Worm (Caenorhabditis elegans) whole organism, young adult: Measurements from ENCODE around the gene vha-11.

ENCODE experiments used
- F57A8.1 ChIP-seq: fragments of 200-800 bp; sonication (Bioruptor generic); optimal IDR thresholded peaks from 2 replicates; lab custom pipeline; 2018; ENCODE audit warnings: mild to moderate bottlenecking, missing genetic modification characterization, moderate library complexity, missing compliant biosample characterization
- ama-1 ChIP-seq, 3 experiments: fragments of 150-350 bp in 1 of 3; sonication (generic microtip) in 2 of 3; optimal IDR thresholded peaks; 2 replicates each; lab custom pipeline; 2014 to 2018; ENCODE audit warnings: missing biosample characterization in 2 of 3, missing genetic modification characterization in 2 of 3, missing genetic modification reagents in 2 of 3
- ceh-40 ChIP-seq: fragments of 200-800 bp; sonication (Bioruptor generic); IDR thresholded peaks from 2 replicates; pipeline ENCODE4 v1.3.6; 2022; ENCODE audit warnings: missing genetic modification characterization, missing compliant biosample characterization
- ceh-79 ChIP-seq: sonication (generic microtip); optimal IDR thresholded peaks from 2 replicates; lab custom pipeline; 2017; ENCODE audit warnings: mild to moderate bottlenecking, missing genetic modification characterization, missing compliant biosample characterization
- egrh-3 ChIP-seq: fragments of 200-800 bp; sonication (Bioruptor generic); IDR thresholded peaks from 2 replicates; pipeline ENCODE4 v1.3.6; 2022; ENCODE audit warnings: missing genetic modification reagents, missing genetic modification characterization, missing compliant biosample characterization
- pha-4 ChIP-seq: fragments of 150-350 bp; sonication (generic microtip); optimal IDR thresholded peaks from 2 replicates; lab custom pipeline; 2014; ENCODE audit warnings: missing biosample characterization, missing genetic modification reagents, missing genetic modification characterization
- repo-1 ChIP-seq: sonication (generic microtip); optimal IDR thresholded peaks from 2 replicates; lab custom pipeline; 2017; ENCODE audit warnings: mild to moderate bottlenecking, missing genetic modification characterization, missing compliant biosample characterization
- unc-62 ChIP-seq: fragments of 150-350 bp; optimal IDR thresholded peaks from 2 replicates; lab custom pipeline; 2014; ENCODE audit warnings: missing biosample characterization, missing genetic modification reagents, missing genetic modification characterization
- zfh-2 ChIP-seq: fragments of 200-800 bp; sonication (Bioruptor generic); conservative IDR thresholded peaks from 2 replicates; pipeline ENCODE4 v1.3.6; 2022; ENCODE audit warnings: missing genetic modification reagents, missing genetic modification characterization, missing compliant biosample characterization

ce11 chrIV:2314862-2315261 is 495 bp upstream of the vha-11 start:
- TF ChIP-seq zfh-2 (GFP tag; lab: Robert Waterston, UW) (no peak), ama-1 (optimal IDR thresholded peaks at IDR 0.05; lab: Kevin White, UChicago) (no peak), ama-1 (GFP tag; optimal IDR thresholded peaks at IDR 0.05; lab: Kevin White, UChicago) (no peak), ceh-79 (tag; lab: Kevin White, UChicago) (no peak), unc-62 (no peak), pha-4 (tag; lab: Kevin White, UChicago) (no peak), F57A8.1 (GFP tag; lab: Kevin White, UChicago) (no peak), repo-1 (tag; lab: Kevin White, UChicago) (no peak), ceh-40 (GFP tag; lab: Robert Waterston, UW) (no peak), egrh-3 (GFP tag; lab: Robert Waterston, UW) (no peak)
